Fruit fly (Drosophila melanogaster): Measurements from ENCODE around the gene CG12702.

Gene CG12702

dm6 chrX:19764824-19765489, at the start of gene CG12702:
TSS of gene CG12702 (minus strand) at chrX:19764874.
- no peak for TF ChIP-seq CG1620 (GFP tag; optimal IDR thresholded peaks at IDR 0.05)
- TF ChIP-seq ovo (GFP tag; optimal IDR thresholded peaks at IDR 0.05), result no peak
- no peak for TF ChIP-seq CG12768 (GFP tag; optimal IDR thresholded peaks at IDR 0.05)
- no peak for TF ChIP-seq Mnt (GFP tag; optimal IDR thresholded peaks at IDR 0.05)
- TF ChIP-seq Clk (GFP tag; optimal IDR thresholded peaks at IDR 0.05), result no peak

DNA sequence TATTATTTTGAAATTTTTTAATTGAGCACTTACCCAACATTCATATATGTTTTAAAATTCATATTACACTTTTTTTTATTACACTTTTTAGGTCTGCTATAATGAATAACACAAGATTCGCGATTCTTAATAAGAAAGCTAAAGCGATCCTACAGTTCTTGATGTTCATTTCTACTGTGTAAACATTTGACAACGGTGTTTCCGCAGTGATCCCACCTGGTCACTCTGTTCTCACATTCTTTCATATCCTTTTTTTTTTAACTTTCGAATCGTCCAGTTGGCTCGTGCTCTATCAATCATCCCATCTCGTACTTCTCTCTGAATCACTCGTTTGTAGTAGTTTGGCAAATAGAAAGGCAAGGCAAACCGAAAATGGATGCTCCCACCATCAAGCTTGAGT, 47.8 kb upstream of the CG12702 start, which contains the start of gene SkpD:
TSS of gene SkpD (plus strand) at position 301 of the 400 bp plus-strand sequence.
- no peak for TF ChIP-seq CG11617 (GFP tag; optimal IDR thresholded peaks at IDR 0.05)
- no peak for TF ChIP-seq pad (GFP tag; optimal IDR thresholded peaks at IDR 0.05)
- TF ChIP-seq CG1620 (GFP tag; optimal IDR thresholded peaks at IDR 0.05), result no peak
- no peak for TF ChIP-seq CG12768 (GFP tag; optimal IDR thresholded peaks at IDR 0.05)
- TF ChIP-seq Mnt (GFP tag; optimal IDR thresholded peaks at IDR 0.05), result no peak
- no peak for TF ChIP-seq Crg-1 (GFP tag; optimal IDR thresholded peaks at IDR 0.05)
- TF ChIP-seq toe (GFP tag; optimal IDR thresholded peaks at IDR 0.05), result no peak
- TF ChIP-seq CG33017 (tag; optimal IDR thresholded peaks at IDR 0.05), result no peak
- TF ChIP-seq bab1 (GFP tag; optimal IDR thresholded peaks at IDR 0.05), result no peak
- no peak for TF ChIP-seq cic (GFP tag; optimal IDR thresholded peaks at IDR 0.05)
- no peak for TF ChIP-seq kay (GFP tag; ENCODE audit: borderline replicate concordance)
- TF ChIP-seq cnc (optimal IDR thresholded peaks at IDR 0.05), result no peak
- TF ChIP-seq CG5204 (GFP tag; optimal IDR thresholded peaks at IDR 0.05), result no peak
- TF ChIP-seq Clk (GFP tag; optimal IDR thresholded peaks at IDR 0.05), result no peak
- no peak for TF ChIP-seq CG7101 (tag; optimal IDR thresholded peaks at IDR 0.05)
- TF ChIP-seq CG7045 (GFP tag; optimal IDR thresholded peaks at IDR 0.05), result no peak

DNA sequence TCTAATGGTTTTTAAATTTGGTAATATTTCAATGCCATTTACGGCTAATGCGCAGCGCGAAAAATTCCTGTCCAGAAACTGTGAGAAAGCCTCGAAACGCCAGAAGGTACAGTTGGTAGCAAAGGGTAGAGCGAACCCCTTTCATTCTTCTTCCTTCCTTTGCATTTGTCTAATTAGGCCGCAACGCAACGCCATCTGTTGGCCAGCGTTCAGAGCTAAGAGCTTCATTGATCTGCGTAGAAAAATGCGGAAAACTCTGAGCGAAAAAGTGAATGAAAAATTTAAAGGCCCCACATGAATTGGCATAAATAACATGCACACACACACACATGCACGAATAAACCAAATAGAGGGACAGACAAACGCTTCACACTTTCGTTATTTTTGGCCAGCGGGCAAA, 46.4 kb upstream of the CG12702 start:
- no peak for TF ChIP-seq CG14711 (tag; optimal IDR thresholded peaks at IDR 0.05)
- TF ChIP-seq Mnt (GFP tag; optimal IDR thresholded peaks at IDR 0.05), result no peak
- TF ChIP-seq CG12768 (GFP tag; optimal IDR thresholded peaks at IDR 0.05), result no peak
- TF ChIP-seq CG33017 (tag; optimal IDR thresholded peaks at IDR 0.05), result no peak
- TF ChIP-seq pad (GFP tag; optimal IDR thresholded peaks at IDR 0.05), result no peak
- no peak for TF ChIP-seq CG11617 (GFP tag; optimal IDR thresholded peaks at IDR 0.05)
- TF ChIP-seq cnc (optimal IDR thresholded peaks at IDR 0.05), result no peak
- TF ChIP-seq ovo (GFP tag; optimal IDR thresholded peaks at IDR 0.05), result no peak
- no peak for TF ChIP-seq kay (GFP tag; ENCODE audit: borderline replicate concordance)
- TF ChIP-seq Hr96 (GFP tag; optimal IDR thresholded peaks at IDR 0.05), result no peak
- no peak for TF ChIP-seq bab1 (GFP tag; optimal IDR thresholded peaks at IDR 0.05)
- no peak for TF ChIP-seq toe (GFP tag; optimal IDR thresholded peaks at IDR 0.05)
- TF ChIP-seq Clk (GFP tag; optimal IDR thresholded peaks at IDR 0.05), result no peak
- no peak for TF ChIP-seq CG7045 (GFP tag; optimal IDR thresholded peaks at IDR 0.05)
- no peak for TF ChIP-seq CG5204 (GFP tag; optimal IDR thresholded peaks at IDR 0.05)
- TF ChIP-seq tj (GFP tag; optimal IDR thresholded peaks at IDR 0.05), result no peak
- no peak for TF ChIP-seq CG7101 (tag; optimal IDR thresholded peaks at IDR 0.05)
- TF ChIP-seq Crg-1 (GFP tag; optimal IDR thresholded peaks at IDR 0.05), result no peak
- no peak for TF ChIP-seq cic (GFP tag; optimal IDR thresholded peaks at IDR 0.05)

DNA sequence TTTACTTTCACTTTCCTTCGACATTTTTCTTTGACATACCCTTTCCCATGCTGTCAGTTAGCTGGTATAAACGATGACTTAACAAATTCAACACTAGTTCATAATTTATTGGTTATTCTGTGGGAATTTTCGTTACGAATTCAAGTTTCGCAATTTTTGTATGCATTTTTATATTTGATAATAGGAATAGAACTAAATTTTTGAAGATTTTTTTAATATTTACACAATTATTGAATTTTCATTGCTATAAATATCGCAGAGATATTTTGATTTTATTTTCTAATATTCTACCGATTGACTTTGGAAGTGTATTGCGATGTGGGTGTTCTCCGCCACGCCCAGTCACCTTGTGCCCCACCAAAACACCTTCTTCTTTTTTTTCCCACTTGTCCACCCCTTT, 41.5 kb upstream of the CG12702 start:
- TF ChIP-seq CG7101 (tag; optimal IDR thresholded peaks at IDR 0.05) (no peak), cic (GFP tag; optimal IDR thresholded peaks at IDR 0.05) (no peak), kay (GFP tag; ENCODE audit: borderline replicate concordance) (no peak)

DNA sequence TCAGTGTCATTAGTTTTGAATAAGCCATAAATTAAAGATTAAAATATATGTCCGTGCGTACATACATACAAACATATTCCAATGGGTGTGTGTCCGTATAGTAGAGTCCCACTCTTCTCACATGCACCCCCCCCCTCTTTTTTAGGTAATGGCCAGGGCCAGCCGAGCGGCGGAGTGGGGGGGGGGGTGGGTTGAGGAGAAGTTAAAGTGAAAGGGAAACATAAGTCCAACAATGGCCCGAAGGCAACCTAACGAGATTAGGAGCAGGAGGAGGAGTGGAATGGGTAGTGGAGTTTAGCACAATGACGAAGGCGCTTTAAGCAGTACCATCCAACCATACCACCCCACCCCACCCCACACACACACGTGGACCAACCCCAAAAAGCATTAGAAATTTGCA, 31.1 kb upstream of the CG12702 start:
- no peak for TF ChIP-seq pad (GFP tag; optimal IDR thresholded peaks at IDR 0.05)
- no peak for TF ChIP-seq Crg-1 (GFP tag; optimal IDR thresholded peaks at IDR 0.05)
- TF ChIP-seq bab1 (GFP tag; optimal IDR thresholded peaks at IDR 0.05), result no peak
- TF ChIP-seq toe (GFP tag; optimal IDR thresholded peaks at IDR 0.05), result no peak
- no peak for TF ChIP-seq CG33017 (tag; optimal IDR thresholded peaks at IDR 0.05)
- no peak for TF ChIP-seq tj (GFP tag; optimal IDR thresholded peaks at IDR 0.05)
- TF ChIP-seq CG7045 (GFP tag; optimal IDR thresholded peaks at IDR 0.05), result no peak
- TF ChIP-seq CG5204 (GFP tag; optimal IDR thresholded peaks at IDR 0.05), result no peak
- TF ChIP-seq ovo (GFP tag; optimal IDR thresholded peaks at IDR 0.05), result no peak
- TF ChIP-seq CG12768 (GFP tag; optimal IDR thresholded peaks at IDR 0.05), result no peak
- no peak for TF ChIP-seq kay (GFP tag; ENCODE audit: borderline replicate concordance)

DNA sequence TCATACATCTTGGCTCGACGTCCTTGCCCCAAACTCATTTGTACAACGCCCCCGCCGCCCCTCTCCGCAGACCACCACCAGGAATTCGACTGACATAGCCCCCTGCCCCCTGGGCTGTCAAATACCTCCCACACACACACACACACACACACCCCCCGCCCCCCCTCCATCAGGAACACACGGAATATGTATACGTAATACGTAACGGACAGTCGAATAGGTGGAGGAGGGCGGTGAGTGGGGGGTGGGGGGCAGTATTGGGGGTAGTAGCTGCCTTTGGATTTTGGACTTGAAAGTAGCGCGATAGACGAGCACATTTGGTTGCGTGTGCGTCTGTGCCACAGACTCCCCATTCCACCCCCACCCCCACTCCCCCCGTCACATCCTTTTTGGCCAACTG, 27.9 kb upstream of the CG12702 start:
- no peak for TF ChIP-seq Crg-1 (GFP tag; optimal IDR thresholded peaks at IDR 0.05)
- TF ChIP-seq CG14711 (tag; optimal IDR thresholded peaks at IDR 0.05), result no peak
- TF ChIP-seq CG7101 (tag; optimal IDR thresholded peaks at IDR 0.05), result no peak
- no peak for TF ChIP-seq kay (GFP tag; ENCODE audit: borderline replicate concordance)

dm6 chrX:19791832-19792231, 27.2 kb upstream of the CG12702 start:
- TF ChIP-seq Mnt (GFP tag; optimal IDR thresholded peaks at IDR 0.05) (no peak), cic (GFP tag; optimal IDR thresholded peaks at IDR 0.05) (no peak), CG33017 (tag; optimal IDR thresholded peaks at IDR 0.05) (no peak), Hr96 (GFP tag; optimal IDR thresholded peaks at IDR 0.05) (no peak), CG11617 (GFP tag; optimal IDR thresholded peaks at IDR 0.05) (no peak), CG14711 (tag; optimal IDR thresholded peaks at IDR 0.05) (no peak), CG5204 (GFP tag; optimal IDR thresholded peaks at IDR 0.05) (no peak), CG12768 (GFP tag; optimal IDR thresholded peaks at IDR 0.05) (no peak), CG7101 (tag; optimal IDR thresholded peaks at IDR 0.05) (no peak), CG7045 (GFP tag; optimal IDR thresholded peaks at IDR 0.05) (no peak), bab1 (GFP tag; optimal IDR thresholded peaks at IDR 0.05) (no peak), toe (GFP tag; optimal IDR thresholded peaks at IDR 0.05) (no peak)
